Worm (Caenorhabditis elegans) whole organism, midembryonic: Measurements from ENCODE around the gene W04E12.5.
A peak's percentile ranks its signal among the peaks of the same experiment; 100 is the strongest.

ENCODE experiments used
- T22C8.4 ChIP-seq: fragments of 200-800 bp; sonication (Bioruptor generic); IDR thresholded peaks from 2 replicates; pipeline ENCODE4 v1.3.6; 2022; ENCODE audit warnings: missing genetic modification characterization, missing compliant biosample characterization
- cog-1 ChIP-seq: sonication (generic microtip); optimal IDR thresholded peaks from 2 replicates; lab custom pipeline; 2016; ENCODE audit warnings: missing genetic modification characterization, missing compliant biosample characterization
- flt-1 ChIP-seq: fragments of 200-800 bp; sonication (Bioruptor generic); IDR thresholded peaks from 2 replicates; pipeline ENCODE4 v1.3.6; 2022; ENCODE audit warnings: missing genetic modification characterization, missing compliant biosample characterization
- med-1 ChIP-seq: sonication (generic microtip); optimal IDR thresholded peaks from 2 replicates; lab custom pipeline; 2017; ENCODE audit warnings: missing genetic modification characterization, mild to moderate bottlenecking, missing compliant biosample characterization, antibody characterized with exemption, missing genetic modification reagents; ENCODE audit not compliant: insufficient read depth
- tab-1 ChIP-seq: fragments of 200-800 bp; sonication (Bioruptor generic); IDR thresholded peaks from 2 replicates; pipeline ENCODE4 v1.3.6; 2022; ENCODE audit warnings: missing genetic modification characterization, missing compliant biosample characterization
- ztf-23 ChIP-seq: fragments of 200-800 bp; sonication (Bioruptor generic); IDR thresholded peaks from 2 replicates; pipeline ENCODE4 v1.3.6; 2022; ENCODE audit warnings: missing genetic modification reagents, missing genetic modification characterization, missing compliant biosample characterization

- TF ChIP-seq tab-1 (no peak), med-1 (GFP tag; lab: Kevin White, UChicago) (no peak), cog-1 (tag; lab: Kevin White, UChicago) (no peak), ztf-23 (GFP tag; lab: Robert Waterston, UW) (no peak), T22C8.4 (peak; percentile 59; the same call in 1 of the 2 replicates), flt-1 (GFP tag; lab: Robert Waterston, UW) (no peak)
Measured at ce11 chrV:19744210-19744609, 1.7 kb upstream of the W04E12.5 start.
